Worm (Caenorhabditis elegans) whole organism, young adult: ENCODE data around the gene spe-39.

Source experiments
- C17E4.6 ChIP-seq: fragments of 200-800 bp; sonication (Bioruptor generic); IDR thresholded peaks from 2 replicates; pipeline ENCODE4 v1.3.6; 2022; ENCODE audit warnings: missing genetic modification reagents, missing genetic modification characterization, missing compliant biosample characterization
- F10E7.11 ChIP-seq: sonication (generic microtip); optimal IDR thresholded peaks from 2 replicates; lab custom pipeline; 2017; ENCODE audit warnings: mild to moderate bottlenecking, missing genetic modification characterization, moderate library complexity, missing compliant biosample characterization
- F23B12.7 ChIP-seq: sonication (generic microtip); optimal IDR thresholded peaks from 2 replicates; lab custom pipeline; 2017; ENCODE audit warnings: missing genetic modification characterization, mild to moderate bottlenecking, missing compliant biosample characterization, antibody characterized with exemption, moderate library complexity; ENCODE audit not compliant: insufficient read depth
- F39B2.1 ChIP-seq: fragments of 200-800 bp; sonication (Bioruptor generic); IDR thresholded peaks from 2 replicates; pipeline ENCODE4 v1.3.6; 2022; ENCODE audit warnings: missing genetic modification reagents, missing genetic modification characterization, missing compliant biosample characterization
- K12H6.12 ChIP-seq: fragments of 200-800 bp; sonication (Bioruptor generic); optimal IDR thresholded peaks from 2 replicates; lab custom pipeline; 2018; ENCODE audit warnings: mild to moderate bottlenecking, missing genetic modification characterization, missing compliant biosample characterization
- Y56A3A.18 ChIP-seq: fragments of 200-800 bp; sonication (Bioruptor generic); IDR thresholded peaks from 2 replicates; pipeline ENCODE4 v1.3.6; 2022; ENCODE audit warnings: missing genetic modification reagents, missing genetic modification characterization, missing compliant biosample characterization
- Y67H2A.10 ChIP-seq: fragments of 200-800 bp; sonication (Bioruptor generic); conservative IDR thresholded peaks from 2 replicates; pipeline ENCODE4 v1.3.6; 2022; ENCODE audit warnings: missing genetic modification reagents, missing genetic modification characterization, missing compliant biosample characterization
- akir-1 ChIP-seq: fragments of 200-800 bp; sonication (Bioruptor generic); optimal IDR thresholded peaks from 2 replicates; lab custom pipeline; 2018; ENCODE audit warnings: mild to moderate bottlenecking, missing genetic modification characterization, moderate library complexity, missing compliant biosample characterization
- ceh-79 ChIP-seq: sonication (generic microtip); optimal IDR thresholded peaks from 2 replicates; lab custom pipeline; 2017; ENCODE audit warnings: mild to moderate bottlenecking, missing genetic modification characterization, missing compliant biosample characterization
- ceh-91 ChIP-seq: fragments of 200-800 bp; sonication (Bioruptor generic); IDR thresholded peaks from 2 replicates; pipeline ENCODE4 v1.3.6; 2022; ENCODE audit warnings: missing genetic modification reagents, missing genetic modification characterization, missing compliant biosample characterization
- chd-7 ChIP-seq: sonication (generic microtip); optimal IDR thresholded peaks from 2 replicates; lab custom pipeline; 2016; ENCODE audit warnings: mild to moderate bottlenecking, missing genetic modification characterization, moderate library complexity, missing compliant biosample characterization
- dox-1 ChIP-seq: fragments of 200-800 bp; sonication (Bioruptor generic); IDR thresholded peaks from 2 replicates; pipeline ENCODE4 v1.3.6; 2022; ENCODE audit warnings: missing genetic modification reagents, missing genetic modification characterization, missing compliant biosample characterization
- egl-18 ChIP-seq: fragments of 200-800 bp; sonication (Bioruptor generic); IDR thresholded peaks from 2 replicates; pipeline ENCODE4 v1.3.6; 2022; ENCODE audit warnings: missing genetic modification reagents, missing genetic modification characterization, missing compliant biosample characterization
- ets-4 ChIP-seq: fragments of 200-800 bp; sonication (Bioruptor generic); optimal IDR thresholded peaks from 2 replicates; lab custom pipeline; 2018; ENCODE audit warnings: mild to moderate bottlenecking, missing genetic modification characterization, missing compliant biosample characterization
- hmg-1.2 ChIP-seq: fragments of 200-800 bp; sonication (Bioruptor generic); IDR thresholded peaks from 2 replicates; pipeline ENCODE4 v1.3.6; 2022; ENCODE audit warnings: missing genetic modification reagents, missing genetic modification characterization, missing compliant biosample characterization
- hrde-1 ChIP-seq: sonication (generic microtip); optimal IDR thresholded peaks from 2 replicates; lab custom pipeline; 2016; ENCODE audit warnings: missing genetic modification characterization, mild to moderate bottlenecking, missing compliant biosample characterization, moderate library complexity, missing genotype, missing genetic modification reagents, borderline replicate concordance
- hsf-1 ChIP-seq: fragments of 200-800 bp; sonication (Bioruptor generic); IDR thresholded peaks from 2 replicates; pipeline ENCODE4 v1.3.6; 2022; ENCODE audit warnings: missing genetic modification reagents, missing genetic modification characterization, missing compliant biosample characterization
- lin-26 ChIP-seq: fragments of 200-800 bp; sonication (Bioruptor generic); IDR thresholded peaks from 2 replicates; pipeline ENCODE4 v1.3.6; 2022; ENCODE audit warnings: missing genetic modification reagents, missing genetic modification characterization, missing compliant biosample characterization
- lin-35 ChIP-seq, 3 experiments: fragments of 150-350 bp in 2 of 3; sonication (generic microtip) in 1 of 3; optimal IDR thresholded peaks; 2 replicates each; lab custom pipeline; 2014 to 2018; ENCODE audit warnings: missing biosample characterization in 3 of 3, missing genetic modification characterization in 3 of 3, missing genetic modification reagents in 3 of 3
- lin-40 ChIP-seq: sonication (generic microtip); optimal IDR thresholded peaks from 2 replicates; lab custom pipeline; 2016; ENCODE audit warnings: missing genetic modification characterization, mild to moderate bottlenecking, missing compliant biosample characterization, missing genotype, missing genetic modification reagents
- madf-8 ChIP-seq: fragments of 200-800 bp; sonication (Bioruptor generic); conservative IDR thresholded peaks from 2 replicates; pipeline ENCODE4 v1.3.6; 2022; ENCODE audit warnings: missing genetic modification reagents, missing genetic modification characterization, missing compliant biosample characterization
- nfya-1 ChIP-seq: sonication (generic microtip); optimal IDR thresholded peaks from 2 replicates; lab custom pipeline; 2017; ENCODE audit warnings: antibody characterized with exemption, missing compliant biosample characterization, missing genetic modification characterization, borderline replicate concordance; ENCODE audit not compliant: insufficient read depth
- nfyb-1 ChIP-seq: fragments of 200-800 bp; sonication (Bioruptor generic); IDR thresholded peaks from 2 replicates; pipeline ENCODE4 v1.3.6; 2022; ENCODE audit warnings: missing genetic modification reagents, missing genetic modification characterization, missing compliant biosample characterization
- nhr-120 ChIP-seq: fragments of 200-800 bp; sonication (Bioruptor generic); IDR thresholded peaks from 2 replicates; pipeline ENCODE4 v1.3.6; 2022; ENCODE audit warnings: missing genetic modification characterization, missing compliant biosample characterization
- nhr-179 ChIP-seq: sonication (generic microtip); optimal IDR thresholded peaks from 2 replicates; lab custom pipeline; 2016; ENCODE audit warnings: mild to moderate bottlenecking, missing genetic modification characterization, missing compliant biosample characterization
- nhr-27 ChIP-seq: fragments of 200-800 bp; sonication (Bioruptor generic); optimal IDR thresholded peaks from 2 replicates; lab custom pipeline; 2018; ENCODE audit warnings: mild to moderate bottlenecking, missing genetic modification characterization, moderate library complexity, missing compliant biosample characterization
- nhr-90 ChIP-seq: sonication (generic microtip); optimal IDR thresholded peaks from 2 replicates; lab custom pipeline; 2016; ENCODE audit warnings: missing genotype, mild to moderate bottlenecking, missing genetic modification characterization, missing compliant biosample characterization
- pbrm-1 ChIP-seq: fragments of 200-800 bp; sonication (Bioruptor generic); IDR thresholded peaks from 2 replicates; pipeline ENCODE4 v1.3.6; 2022; ENCODE audit warnings: missing genetic modification reagents, missing genetic modification characterization, missing compliant biosample characterization
- pha-4 ChIP-seq: fragments of 150-350 bp; sonication (generic microtip); optimal IDR thresholded peaks from 2 replicates; lab custom pipeline; 2014; ENCODE audit warnings: missing biosample characterization, missing genetic modification reagents, missing genetic modification characterization
- snpc-1.3 ChIP-seq: sonication (generic microtip); optimal IDR thresholded peaks from 2 replicates; lab custom pipeline; 2017; ENCODE audit warnings: missing genetic modification characterization, mild to moderate bottlenecking, missing compliant biosample characterization, antibody characterized with exemption, moderate library complexity, missing genotype, missing genetic modification reagents; ENCODE audit not compliant: insufficient read depth
- snpc-3.4 ChIP-seq: sonication (generic microtip); optimal IDR thresholded peaks from 2 replicates; lab custom pipeline; 2017; ENCODE audit warnings: missing genetic modification characterization, mild to moderate bottlenecking, missing compliant biosample characterization, antibody characterized with exemption, moderate library complexity, missing genotype, missing genetic modification reagents
- zfh-2 ChIP-seq: fragments of 200-800 bp; sonication (Bioruptor generic); conservative IDR thresholded peaks from 2 replicates; pipeline ENCODE4 v1.3.6; 2022; ENCODE audit warnings: missing genetic modification reagents, missing genetic modification characterization, missing compliant biosample characterization
- zim-3 ChIP-seq: sonication (generic microtip); optimal IDR thresholded peaks from 2 replicates; lab custom pipeline; 2017; ENCODE audit warnings: mild to moderate bottlenecking, missing genetic modification characterization, moderate library complexity, missing compliant biosample characterization
- ztf-25 ChIP-seq: fragments of 200-800 bp; sonication (Bioruptor generic); IDR thresholded peaks from 2 replicates; pipeline ENCODE4 v1.3.6; 2022; ENCODE audit warnings: missing genetic modification reagents, missing genetic modification characterization, missing compliant biosample characterization
- ztf-6 ChIP-seq: fragments of 200-800 bp; sonication (Bioruptor generic); IDR thresholded peaks from 2 replicates; pipeline ENCODE4 v1.3.6; 2022; ENCODE audit warnings: missing genetic modification reagents, missing genetic modification characterization, missing compliant biosample characterization

spe-39 gene

ce11 chrV:6744774-6745173, 40.5 kb upstream of the spe-39 start, which contains the start of gene T25F10.3:
T25F10.3 (plus strand) TSS chrV:6745081.
- no peak for TF ChIP-seq F23B12.7 (tag; lab: Kevin White, UChicago)
- 0 out of 2 replicates have a peak, but pooled peaks have one; percentile 13 for TF ChIP-seq hmg-1.2 (GFP tag; lab: Robert Waterston, UW)

ce11 chrV:6751493-6752100, 33.7 kb upstream of the spe-39 start:
- TF ChIP-seq zfh-2 (GFP tag; lab: Robert Waterston, UW) (peak; percentile 58), F39B2.1 (no peak), Y56A3A.18 (GFP tag; lab: Robert Waterston, UW) (no peak)

ce11 chrV:6753257-6753656, 32.0 kb upstream of the spe-39 start:
- TF ChIP-seq hsf-1 (GFP tag; lab: Robert Waterston, UW) (peak; percentile 21; the same call in 1 of the 2 replicates), ztf-25 (GFP tag; lab: Robert Waterston, UW) (no peak)

- TF ChIP-seq hrde-1, result no peak
- peak; percentile 46; the same call in 1 of the 2 replicates for TF ChIP-seq zfh-2 (GFP tag; lab: Robert Waterston, UW)
- peak; percentile 37 for TF ChIP-seq chd-7 (tag; lab: Kevin White, UChicago)
- TF ChIP-seq lin-26 (GFP tag; lab: Robert Waterston, UW), result 0 out of 2 replicates have a peak, but pooled peaks have one; percentile 35
Observed at ce11 chrV:6758017-6758416, 27.2 kb upstream of the spe-39 start, which contains the start of gene dbl-1. dbl-1 (plus strand) TSS chrV:6758135.

- TF ChIP-seq pbrm-1 (no peak), nhr-179 (tag; lab: Kevin White, UChicago) (no peak), ceh-91 (GFP tag; lab: Robert Waterston, UW) (no peak), lin-40 (no peak), madf-8 (GFP tag; lab: Robert Waterston, UW) (no peak), ets-4 (GFP tag; lab: Kevin White, UChicago) (no peak), egl-18 (no peak), ceh-79 (tag; lab: Kevin White, UChicago) (no peak), snpc-1.3 (tag; lab: Kevin White, UChicago) (no peak), pha-4 (tag; lab: Kevin White, UChicago) (no peak), lin-35 (GFP tag; optimal IDR thresholded peaks at IDR 0.05; lab: Kevin White, UChicago) (no peak)
Observed at ce11 chrV:6762361-6762760, 22.9 kb upstream of the spe-39 start, which contains the start of gene T25F10.4. T25F10.4 (minus strand) TSS chrV:6762461.

- TF ChIP-seq nhr-27 (tag; lab: Kevin White, UChicago) (no peak), ztf-6 (no peak), zim-3 (tag; lab: Kevin White, UChicago) (no peak), snpc-3.4 (tag; lab: Kevin White, UChicago) (no peak), zfh-2 (GFP tag; lab: Robert Waterston, UW) (no peak), F10E7.11 (tag; lab: Kevin White, UChicago) (no peak), nhr-120 (GFP tag; lab: Robert Waterston, UW) (no peak), ztf-25 (GFP tag; lab: Robert Waterston, UW) (no peak), nfya-1 (no peak), Y67H2A.10 (GFP tag; lab: Robert Waterston, UW) (no peak), dox-1 (GFP tag; lab: Robert Waterston, UW) (no peak), F39B2.1 (no peak), nfyb-1 (no peak), nhr-90 (tag; lab: Kevin White, UChicago) (no peak), K12H6.12 (tag; lab: Kevin White, UChicago) (no peak), akir-1 (no peak), C17E4.6 (GFP tag; lab: Robert Waterston, UW) (no peak)
Observed at ce11 chrV:6764972-6765371, 20.3 kb upstream of the spe-39 start, which contains the start of gene bbs-8. bbs-8 (minus strand) TSS chrV:6765072.
